Fruit fly (Drosophila melanogaster): ENCODE results near the gene CG14854.

DNA sequence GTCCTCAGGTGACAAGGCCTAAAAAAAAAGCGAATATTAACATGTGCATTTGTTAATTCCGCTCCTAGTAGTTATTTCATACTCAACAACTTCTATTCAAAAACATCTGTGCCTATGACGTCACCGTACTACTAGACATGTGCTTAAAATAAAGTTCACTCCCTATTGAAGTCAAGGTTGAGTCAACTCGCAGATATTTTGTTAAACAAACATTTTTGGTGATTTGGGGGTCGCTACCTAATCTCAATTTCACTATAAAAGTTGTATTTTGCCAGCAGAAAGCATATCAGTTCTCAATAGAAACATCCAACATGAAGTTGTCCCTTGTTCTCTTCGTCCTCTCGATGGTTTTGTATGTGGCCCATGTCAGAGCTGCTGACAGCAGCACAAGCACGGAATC lies 43.1 kb downstream of the CG14854 start, which contains the start of gene CG34273:
- TF ChIP-seq topi (GFP tag; optimal IDR thresholded peaks at IDR 0.05) = no peak
- no peak for TF ChIP-seq CG6792 (GFP tag; optimal IDR thresholded peaks at IDR 0.05)
- TF ChIP-seq CG3919 (GFP tag; optimal IDR thresholded peaks at IDR 0.05) = no peak
- no peak for TF ChIP-seq Sox15 (GFP tag; optimal IDR thresholded peaks at IDR 0.05)
- TF ChIP-seq Sox14 (GFP tag; optimal IDR thresholded peaks at IDR 0.05) = no peak
- no peak for TF ChIP-seq Blimp-1 (GFP tag; optimal IDR thresholded peaks at IDR 0.05)
- no peak for TF ChIP-seq CG32006 (GFP tag; optimal IDR thresholded peaks at IDR 0.05)
- no peak for TF ChIP-seq CG10669 (GFP tag; optimal IDR thresholded peaks at IDR 0.05)
- TF ChIP-seq esn (GFP tag; optimal IDR thresholded peaks at IDR 0.05) = no peak
- no peak for TF ChIP-seq CG4318 (GFP tag; optimal IDR thresholded peaks at IDR 0.05)

All from whole organism, prepupa.